Worm (Caenorhabditis elegans) whole organism, L4/young adult: Measurements from ENCODE around the gene ifa-4.

Experiments
- W03F9.2 ChIP-seq: fragments of 150-350 bp; optimal IDR thresholded peaks from 2 replicates; lab custom pipeline; 2014; ENCODE audit warnings: missing biosample characterization, missing genetic modification characterization
- dao-5 ChIP-seq: sonication (generic microtip); optimal IDR thresholded peaks from 2 replicates; lab custom pipeline; 2016; ENCODE audit warnings: missing genotype, missing genetic modification characterization, moderate library complexity, missing compliant biosample characterization
- him-1 ChIP-seq: sonication (generic microtip); optimal IDR thresholded peaks from 2 replicates; lab custom pipeline; 2016; ENCODE audit warnings: missing genotype, missing genetic modification reagents, missing genetic modification characterization, missing compliant biosample characterization

- TF ChIP-seq him-1 (tag; lab: Kevin White, UChicago) = no peak
- no peak for TF ChIP-seq dao-5 (tag; lab: Kevin White, UChicago)
- TF ChIP-seq W03F9.2 = no peak
Measured at ce11 chrX:4900685-4901084, 15.1 kb downstream of the ifa-4 start, which contains the start of gene T07F12.4.
